Worm (Caenorhabditis elegans) whole organism, L2 larva: Measurements from ENCODE around the gene Y82E9BR.19.

Experiments used
- ama-1 ChIP-seq: fragments of 150-350 bp; optimal IDR thresholded peaks from 2 replicates; lab custom pipeline; 2018; ENCODE audit warnings: inconsistent platforms
- gmeb-1 ChIP-seq: fragments of 150-350 bp; optimal IDR thresholded peaks from 2 replicates; lab custom pipeline; 2014; ENCODE audit warnings: missing biosample characterization, missing genetic modification characterization
- lin-39 ChIP-seq: fragments of 150-350 bp; optimal IDR thresholded peaks from 2 replicates; lab custom pipeline; 2014; ENCODE audit warnings: missing biosample characterization, missing genetic modification reagents, missing genetic modification characterization
- nhr-12 ChIP-seq: fragments of 150-350 bp; optimal IDR thresholded peaks from 2 replicates; lab custom pipeline; 2014; ENCODE audit warnings: missing biosample characterization, missing genetic modification characterization
- nhr-129 ChIP-seq: fragments of 150-350 bp; optimal IDR thresholded peaks from 2 replicates; lab custom pipeline; 2014; ENCODE audit warnings: missing biosample characterization, missing genetic modification characterization
- nhr-6 ChIP-seq: fragments of 150-350 bp; optimal IDR thresholded peaks from 2 replicates; lab custom pipeline; 2014; ENCODE audit warnings: missing biosample characterization, missing genetic modification characterization
- nhr-77 ChIP-seq: fragments of 150-350 bp; optimal IDR thresholded peaks from 2 replicates; lab custom pipeline; 2014; ENCODE audit warnings: missing biosample characterization, missing genetic modification characterization
- skn-1 ChIP-seq: sonication (generic microtip); optimal IDR thresholded peaks from 2 replicates; lab custom pipeline; 2017; ENCODE audit warnings: missing biosample characterization, missing genetic modification characterization
- snpc-4 ChIP-seq: fragments of 150-350 bp; optimal IDR thresholded peaks from 2 replicates; lab custom pipeline; 2014; ENCODE audit warnings: missing biosample characterization, missing genetic modification characterization
- unc-39 ChIP-seq: fragments of 150-350 bp; optimal IDR thresholded peaks from 2 replicates; lab custom pipeline; 2014; ENCODE audit warnings: missing biosample characterization, missing genetic modification characterization
- ztf-11 ChIP-seq: sonication (generic microtip); optimal IDR thresholded peaks from 2 replicates; lab custom pipeline; 2017; ENCODE audit warnings: missing biosample characterization, missing genetic modification characterization
- ztf-4 ChIP-seq: fragments of 150-350 bp; optimal IDR thresholded peaks from 2 replicates; lab custom pipeline; 2014; ENCODE audit warnings: missing biosample characterization, missing genetic modification characterization

DNA sequence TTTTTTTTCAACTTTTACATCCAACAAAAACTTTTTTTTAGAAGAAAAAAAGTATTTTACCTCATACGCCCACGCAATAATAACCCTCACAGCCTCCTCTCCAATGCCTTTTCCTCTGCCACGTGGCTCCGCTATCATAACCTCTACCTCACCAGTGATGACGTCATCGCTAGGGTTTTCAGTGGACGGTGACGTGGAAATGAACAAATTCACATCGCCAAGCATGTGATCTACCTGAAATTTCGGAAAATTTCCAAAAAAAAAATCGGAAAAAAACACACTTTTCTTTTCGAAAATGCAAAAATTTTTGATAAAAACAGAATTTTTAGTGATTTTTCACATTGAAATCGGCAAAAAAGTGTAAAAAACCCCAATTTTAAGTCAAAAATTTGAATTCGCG lies 44.2 kb upstream of the Y82E9BR.19 start:
- no peak for TF ChIP-seq skn-1 (tag; lab: Kevin White, UChicago)
- TF ChIP-seq nhr-12 (tag; lab: Kevin White, UChicago), result no peak
- TF ChIP-seq nhr-6 (tag; lab: Kevin White, UChicago), result no peak
- no peak for TF ChIP-seq ztf-11
- TF ChIP-seq nhr-77 (tag; lab: Kevin White, UChicago), result no peak
- no peak for TF ChIP-seq lin-39 (tag; lab: Kevin White, UChicago)
- no peak for TF ChIP-seq nhr-129
- no peak for TF ChIP-seq gmeb-1 (tag; lab: Kevin White, UChicago)
- no peak for TF ChIP-seq unc-39
- TF ChIP-seq snpc-4, result no peak
- TF ChIP-seq ama-1 (lab: Kevin White, UChicago), result no peak
- TF ChIP-seq ztf-4 (tag; lab: Kevin White, UChicago), result no peak
